Fruit fly (Drosophila melanogaster) S2 (cell line): ENCODE results near the gene CG5290.

Experiments
- CG8478 ChIP-seq: fragments of >200 bp; optimal IDR thresholded peaks from 2 replicates; lab custom pipeline; 2018
- CTCF ChIP-seq, 2 experiments: fragments of >200 bp; optimal IDR thresholded peaks; 2 replicates each; lab custom pipeline; 2018

- no peak for TF ChIP-seq CG8478 (lab: Kevin White, UChicago)
- TF ChIP-seq CTCF (optimal IDR thresholded peaks at IDR 0.05; lab: Kevin White, UChicago): no peak
These were observed 29.2 kb upstream of the CG5290 start for dm6 chr3L:17941575-17941974.
